Worm (Caenorhabditis elegans): ENCODE measurements around the gene F56H9.9.
A peak's percentile ranks its signal among the peaks of the same experiment; 100 is the strongest.

F56H9.9 gene

DNA sequence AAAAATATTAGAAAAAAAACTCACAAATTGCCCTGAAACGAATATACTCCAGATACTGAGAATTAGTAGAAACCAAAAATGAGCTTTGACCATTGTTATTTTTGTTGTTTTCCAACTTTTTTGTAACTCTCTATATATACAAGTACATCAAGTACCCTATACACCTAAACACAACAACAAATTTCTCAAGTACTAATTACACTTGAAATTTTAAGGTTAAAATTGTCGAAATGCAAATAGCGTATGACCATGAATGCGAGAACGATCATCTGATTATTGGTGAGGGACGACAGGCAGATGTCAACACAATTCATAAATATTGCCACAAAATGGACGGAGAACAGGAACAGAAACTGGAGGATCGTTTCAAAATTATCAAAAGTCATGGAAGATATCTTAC is at the start of gene F56H9.9:
TSS of gene F56H9.9 (minus strand) at position 101 of the 400 bp plus-strand sequence.
- TF ChIP-seq pqm-1 (tag; optimal IDR thresholded peaks at IDR 0.05), result no peak

DNA sequence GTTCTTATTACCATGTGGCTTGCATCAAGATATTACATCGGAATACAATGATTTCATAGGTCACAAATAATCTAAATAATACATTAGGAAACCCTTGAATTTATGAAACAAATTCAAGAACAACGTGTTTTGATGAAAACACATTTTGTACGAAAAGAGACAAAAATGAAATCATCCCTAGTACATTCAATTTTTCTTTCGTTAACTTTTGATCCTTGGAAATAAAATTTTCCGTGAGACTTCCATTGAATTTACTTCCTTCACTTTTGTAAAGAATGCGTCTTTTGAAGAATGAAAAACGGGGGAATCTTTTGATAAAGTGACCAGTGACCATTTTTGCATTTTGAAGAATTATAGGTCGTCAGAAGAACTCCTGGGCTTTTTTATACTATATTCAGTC is 49.5 kb upstream of the F56H9.9 start:
- TF ChIP-seq fkh-10 (GFP tag; optimal IDR thresholded peaks at IDR 0.05) (peak; percentile 81), ztf-4 (tag; optimal IDR thresholded peaks at IDR 0.05) (no peak)

- TF ChIP-seq nhr-43 (tag; optimal IDR thresholded peaks at IDR 0.05; ENCODE audit: poor library complexity, severe bottlenecking), result no peak
- no peak for TF ChIP-seq nhr-67 (tag; optimal IDR thresholded peaks at IDR 0.05)
- no peak for TF ChIP-seq ZK546.5 (tag; optimal IDR thresholded peaks at IDR 0.05)
- no peak for TF ChIP-seq fkh-2 (tag; optimal IDR thresholded peaks at IDR 0.05)
- TF ChIP-seq unc-39 (tag; optimal IDR thresholded peaks at IDR 0.05), result no peak
- no peak for TF ChIP-seq nhr-12 (tag; optimal IDR thresholded peaks at IDR 0.05)
- TF ChIP-seq nhr-11 (tag; optimal IDR thresholded peaks at IDR 0.05), result no peak
- TF ChIP-seq nhr-23 (tag; optimal IDR thresholded peaks at IDR 0.05), result no peak
- no peak for TF ChIP-seq ceh-28 (tag; optimal IDR thresholded peaks at IDR 0.05)
- TF ChIP-seq snpc-4 (tag; optimal IDR thresholded peaks at IDR 0.05), result no peak
- TF ChIP-seq tbx-2 (tag; optimal IDR thresholded peaks at IDR 0.05), result no peak
- no peak for TF ChIP-seq elt-3 (tag; optimal IDR thresholded peaks at IDR 0.05)
- no peak for TF ChIP-seq skn-1 (tag; optimal IDR thresholded peaks at IDR 0.05)
- TF ChIP-seq nhr-28 (tag; optimal IDR thresholded peaks at IDR 0.05), result no peak
- TF ChIP-seq egl-5 (tag; optimal IDR thresholded peaks at IDR 0.05), result no peak
- TF ChIP-seq pqm-1 (tag; optimal IDR thresholded peaks at IDR 0.05), result no peak
- no peak for TF ChIP-seq egl-27 (tag; optimal IDR thresholded peaks at IDR 0.05)
- no peak for TF ChIP-seq elt-1 (tag; optimal IDR thresholded peaks at IDR 0.05)
- no peak for TF ChIP-seq ama-1 (optimal IDR thresholded peaks at IDR 0.05)
These were observed 46.3 kb upstream of the F56H9.9 start, which contains the start of gene srx-116 for ce11 chrV:12670607-12671006. Gene srx-116, plus strand, starts transcription at chrV:12670907.

- no peak for TF ChIP-seq tbx-2 (tag; optimal IDR thresholded peaks at IDR 0.05)
These were observed 43.7 kb upstream of the F56H9.9 start, which contains the start of gene W05B10.4 for ce11 chrV:12667926-12668325. Gene W05B10.4, plus strand, starts transcription at chrV:12668226.

DNA sequence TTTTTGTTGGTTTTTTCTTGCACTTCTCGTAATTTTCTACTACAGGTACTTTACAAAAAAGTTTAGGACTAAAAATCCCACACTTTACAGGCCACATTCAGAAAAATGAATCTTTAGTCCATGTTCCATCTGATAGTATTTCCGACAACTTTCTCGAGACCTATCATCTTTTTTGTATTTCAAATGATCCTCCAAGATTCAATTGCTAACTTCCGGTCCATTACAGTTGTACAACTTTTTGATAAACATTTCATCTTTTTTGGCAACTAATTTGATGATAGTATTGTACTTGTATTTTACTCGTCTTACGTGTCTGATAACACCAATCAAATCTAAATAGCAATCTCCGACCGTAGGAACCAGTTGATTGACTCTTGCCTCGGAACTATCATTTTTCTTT is 43.1 kb upstream of the F56H9.9 start:
- TF ChIP-seq pqm-1 (tag; optimal IDR thresholded peaks at IDR 0.05) (no peak), jun-1 (tag; optimal IDR thresholded peaks at IDR 0.05) (no peak)

ce11 chrV:12663386-12663785 is 39.1 kb upstream of the F56H9.9 start:
- TF ChIP-seq nhr-23 (tag; optimal IDR thresholded peaks at IDR 0.05), result no peak
- no peak for TF ChIP-seq lin-39 (tag; optimal IDR thresholded peaks at IDR 0.05)
- TF ChIP-seq ama-1 (optimal IDR thresholded peaks at IDR 0.05), result no peak
- no peak for TF ChIP-seq nhr-12 (tag; optimal IDR thresholded peaks at IDR 0.05)
- no peak for TF ChIP-seq nhr-28 (tag; optimal IDR thresholded peaks at IDR 0.05)
- no peak for TF ChIP-seq nhr-237 (tag; optimal IDR thresholded peaks at IDR 0.05)
- TF ChIP-seq nhr-11 (tag; optimal IDR thresholded peaks at IDR 0.05), result no peak
- no peak for TF ChIP-seq ZK546.5 (tag; optimal IDR thresholded peaks at IDR 0.05)
- TF ChIP-seq ztf-11 (tag; optimal IDR thresholded peaks at IDR 0.05), result no peak
- no peak for TF ChIP-seq nhr-76 (tag; optimal IDR thresholded peaks at IDR 0.05)
- TF ChIP-seq nfya-1 (tag; optimal IDR thresholded peaks at IDR 0.05; ENCODE audit: insufficient read depth), result no peak
- TF ChIP-seq elt-3 (tag; optimal IDR thresholded peaks at IDR 0.05), result no peak
- no peak for TF ChIP-seq sea-2 (GFP tag; optimal IDR thresholded peaks at IDR 0.05)
- TF ChIP-seq nhr-67 (tag; optimal IDR thresholded peaks at IDR 0.05), result no peak
- TF ChIP-seq tbx-2 (tag; optimal IDR thresholded peaks at IDR 0.05), result no peak
- TF ChIP-seq pqm-1 (tag; optimal IDR thresholded peaks at IDR 0.05), result no peak
- no peak for TF ChIP-seq egl-27 (tag; optimal IDR thresholded peaks at IDR 0.05)

- TF ChIP-seq R02D3.7 (tag; optimal IDR thresholded peaks at IDR 0.05), result no peak
These were observed 37.3 kb upstream of the F56H9.9 start, which contains the start of gene W05B10.3 for ce11 chrV:12661619-12662018. Gene W05B10.3, minus strand, starts transcription at chrV:12661719.

Data from whole organism, L3 larva.